Fruit fly (Drosophila melanogaster): ENCODE measurements around the gene CASK.
A peak's percentile ranks its signal among the peaks of the same experiment; 100 is the strongest.

CASK gene

DNA sequence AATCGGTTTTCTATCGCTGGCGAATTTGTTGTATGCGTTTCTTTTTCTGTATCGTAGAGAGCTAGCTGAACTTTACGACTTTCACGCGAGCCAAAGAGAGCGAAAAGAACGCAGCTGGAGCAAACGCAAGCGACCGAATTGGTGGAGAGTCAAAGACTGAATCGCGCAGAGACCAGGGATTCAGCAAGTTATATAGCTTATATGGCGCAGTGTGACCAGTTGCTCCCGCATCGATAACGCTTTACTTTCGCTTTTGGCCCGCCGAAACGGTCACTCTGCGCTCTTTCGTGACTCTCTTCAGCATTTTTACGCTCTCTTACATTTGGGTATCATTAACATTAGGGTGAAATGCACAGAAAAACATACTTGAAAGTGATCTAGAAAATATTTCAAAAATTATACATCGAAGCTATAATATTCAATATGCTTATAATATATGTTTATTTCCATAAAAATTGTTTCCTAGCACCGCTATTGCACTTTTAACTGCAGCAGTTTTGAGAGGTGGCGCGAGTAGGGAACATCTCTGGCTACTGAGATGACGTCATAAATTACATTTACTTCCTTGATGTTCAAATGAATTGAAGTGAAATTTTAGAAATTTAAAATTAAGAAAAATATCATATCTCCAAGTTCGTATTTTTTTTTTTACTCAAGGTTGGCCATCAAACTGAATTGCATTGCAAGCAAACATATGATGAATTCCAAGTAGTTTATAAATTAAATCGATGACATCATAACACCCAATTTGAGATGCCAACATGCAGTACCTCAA, 33.8 kb upstream of the CASK start, which contains the start of gene glec:
glec (minus strand) TSS at position 169 of the 775 bp plus-strand sequence.
- TF ChIP-seq CG17801 (GFP tag; optimal IDR thresholded peaks at IDR 0.05; ENCODE audit: partially characterized antibody) = peak; percentile 3

dm6 chr3R:21855469-21855826, 33.0 kb upstream of the CASK start:
- TF ChIP-seq CG17801 (GFP tag; optimal IDR thresholded peaks at IDR 0.05; ENCODE audit: partially characterized antibody) = no peak

- no peak for TF ChIP-seq CG17801 (GFP tag; optimal IDR thresholded peaks at IDR 0.05; ENCODE audit: partially characterized antibody)
Measured at dm6 chr3R:21854574-21855468, 32.3 kb upstream of the CASK start.

DNA sequence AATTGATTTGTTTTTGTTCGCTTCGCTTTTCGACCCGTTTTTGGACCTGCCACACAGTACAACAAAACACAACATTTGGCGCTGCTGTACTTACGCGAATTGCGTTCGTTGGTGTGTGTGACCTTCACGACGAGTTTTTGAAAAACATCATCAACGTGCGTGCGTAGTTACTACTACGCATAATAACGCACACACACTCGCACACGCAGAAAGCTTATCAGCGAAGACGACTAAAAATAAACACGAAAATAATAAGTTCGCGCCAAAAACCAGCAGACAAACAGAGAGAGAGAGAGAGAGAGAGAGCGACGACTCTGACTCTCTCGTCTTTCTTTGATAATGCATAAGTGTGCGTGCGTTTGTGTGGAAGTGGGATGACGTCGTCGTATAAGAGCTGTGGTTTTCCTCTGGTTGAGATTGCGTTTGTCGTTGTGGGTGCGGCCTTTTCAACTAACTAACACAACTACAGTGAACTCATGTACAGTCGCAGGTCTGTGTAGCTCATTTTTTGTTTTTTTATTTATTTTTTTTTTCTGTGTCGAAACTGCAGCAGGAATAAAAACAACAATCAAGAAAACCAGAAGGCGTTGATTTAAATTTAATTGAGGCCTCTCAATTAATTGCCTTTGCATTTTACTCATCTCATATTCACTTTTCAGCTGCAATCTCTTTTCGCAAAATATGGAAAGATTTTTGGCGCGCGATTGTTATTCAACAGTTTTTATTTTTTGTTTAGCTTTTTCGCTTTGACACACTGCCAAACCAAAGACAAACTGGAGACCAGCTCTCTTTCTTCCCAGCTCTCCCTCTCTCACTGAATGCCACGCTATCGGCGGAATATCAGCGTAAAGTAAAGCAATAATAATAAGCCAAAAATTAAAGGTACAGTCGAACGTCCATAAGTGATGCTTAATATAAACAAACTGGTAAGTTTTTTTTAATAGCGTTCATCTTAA, 31.4 kb upstream of the CASK start:
- peak; percentile 19 for TF ChIP-seq CG17801 (GFP tag; optimal IDR thresholded peaks at IDR 0.05; ENCODE audit: partially characterized antibody)

dm6 chr3R:21852579-21853233, 30.2 kb upstream of the CASK start:
- TF ChIP-seq CG17801 (GFP tag; optimal IDR thresholded peaks at IDR 0.05; ENCODE audit: partially characterized antibody) = peak; percentile 68

dm6 chr3R:21851592-21852578, 29.4 kb upstream of the CASK start:
- no peak for TF ChIP-seq CG17801 (GFP tag; optimal IDR thresholded peaks at IDR 0.05; ENCODE audit: partially characterized antibody)

- TF ChIP-seq CG17801 (GFP tag; optimal IDR thresholded peaks at IDR 0.05; ENCODE audit: partially characterized antibody) = no peak
Measured at dm6 chr3R:21849988-21850460, 27.6 kb upstream of the CASK start.

- peak; percentile 94 for TF ChIP-seq CG17801 (GFP tag; optimal IDR thresholded peaks at IDR 0.05; ENCODE audit: partially characterized antibody)
Measured at dm6 chr3R:21848987-21849442, 26.5 kb upstream of the CASK start.

- no peak for TF ChIP-seq CG17801 (GFP tag; optimal IDR thresholded peaks at IDR 0.05; ENCODE audit: partially characterized antibody)
Measured at dm6 chr3R:21848271-21848670, 25.8 kb upstream of the CASK start.

- no peak for TF ChIP-seq CG17801 (GFP tag; optimal IDR thresholded peaks at IDR 0.05; ENCODE audit: partially characterized antibody)
Measured at dm6 chr3R:21847438-21847837, 25.0 kb upstream of the CASK start.

- no peak for TF ChIP-seq CG17801 (GFP tag; optimal IDR thresholded peaks at IDR 0.05; ENCODE audit: partially characterized antibody)
Measured at dm6 chr3R:21846559-21846958, 24.1 kb upstream of the CASK start, which contains the start of gene Gr93d. Gene Gr93d (minus strand): TSS chr3R:21846659.

dm6 chr3R:21845165-21845564, 22.7 kb upstream of the CASK start, which contains the start of gene Gr93c:
Gene Gr93c (minus strand): TSS chr3R:21845265.
- TF ChIP-seq CG17801 (GFP tag; optimal IDR thresholded peaks at IDR 0.05; ENCODE audit: partially characterized antibody) = no peak

DNA sequence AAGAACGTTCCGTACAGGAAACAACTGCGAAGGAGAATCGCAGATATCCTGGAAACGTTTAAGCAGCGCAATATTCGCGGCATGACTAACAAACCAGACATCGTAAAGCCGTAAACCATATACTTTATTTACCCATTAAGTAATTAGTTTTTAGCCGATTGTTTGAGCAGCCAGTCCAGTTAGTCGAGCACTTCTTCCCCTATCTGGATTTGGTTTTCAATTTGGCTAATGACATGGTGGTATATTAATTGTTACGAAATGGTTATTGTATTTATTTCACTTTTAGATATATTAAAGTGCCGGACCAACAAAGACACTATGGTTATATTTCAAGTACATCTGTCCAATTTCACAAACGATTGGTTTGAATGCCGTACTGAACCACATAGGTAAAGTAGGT, 21.2 kb upstream of the CASK start, which contains the start of gene Gr93b:
Gr93b (minus strand) TSS at position 101 of the 400 bp plus-strand sequence.
- no peak for TF ChIP-seq CG17801 (GFP tag; optimal IDR thresholded peaks at IDR 0.05; ENCODE audit: partially characterized antibody)

Measured in ovary, adult (tissue).